Fruit fly (Drosophila melanogaster): ENCODE results near the gene CG17776.

dm6 chrX:2161020-2161419, 23.5 kb upstream of the CG17776 start:
- no peak for TF ChIP-seq CG17912 (GFP tag; optimal IDR thresholded peaks at IDR 0.05)
- TF ChIP-seq GATAe (GFP tag; conservative IDR thresholded peaks at IDR 0.05): peak; percentile 82
- no peak for TF ChIP-seq CG3065 (GFP tag; optimal IDR thresholded peaks at IDR 0.05)
- no peak for TF ChIP-seq ro (GFP tag; IDR thresholded peaks at IDR 0.05)
- TF ChIP-seq CG14014 (GFP tag; IDR thresholded peaks at IDR 0.05): peak; percentile 30; the same call in 1 of the 2 replicates
